Worm (Caenorhabditis elegans): ENCODE measurements around the gene mig-6.

DNA sequence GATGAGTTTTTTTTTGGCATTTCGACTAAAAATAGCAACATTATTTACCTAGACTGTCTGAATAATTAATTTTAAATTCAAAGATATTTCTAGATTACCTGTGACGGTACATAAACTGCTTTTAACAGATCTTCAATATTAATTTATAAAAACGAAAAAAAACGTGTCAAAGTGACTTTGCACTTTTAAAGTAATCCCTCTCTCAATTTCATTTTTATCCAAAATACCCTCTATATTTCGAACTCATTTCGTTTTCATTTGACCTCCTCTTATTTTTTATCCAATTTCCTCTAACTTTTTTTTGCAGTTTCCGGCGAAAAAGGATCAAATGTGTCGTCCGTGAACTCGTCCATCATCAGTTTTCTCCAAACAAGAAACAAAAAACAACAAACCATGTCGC is 48.4 kb downstream of the mig-6 start, which contains the start of gene F40A3.4:
- no peak for TF ChIP-seq egl-27 (tag; optimal IDR thresholded peaks at IDR 0.05)
- TF ChIP-seq ama-1 (optimal IDR thresholded peaks at IDR 0.05), result no peak
- TF ChIP-seq nhr-237 (tag; optimal IDR thresholded peaks at IDR 0.05), result no peak
- no peak for TF ChIP-seq ces-1 (GFP tag; optimal IDR thresholded peaks at IDR 0.05)
- TF ChIP-seq zfp-2 (tag; optimal IDR thresholded peaks at IDR 0.05), result no peak
- no peak for TF ChIP-seq dmd-6 (GFP tag; IDR thresholded peaks at IDR 0.05)
- no peak for TF ChIP-seq nhr-25 (tag; optimal IDR thresholded peaks at IDR 0.05; ENCODE audit: borderline replicate concordance, insufficient read depth)
- no peak for TF ChIP-seq zip-11 (GFP tag; IDR thresholded peaks at IDR 0.05)
- no peak for TF ChIP-seq tag-97 (GFP tag; IDR thresholded peaks at IDR 0.05)
- TF ChIP-seq nhr-77 (tag; optimal IDR thresholded peaks at IDR 0.05), result no peak
- TF ChIP-seq pqm-1 (tag; optimal IDR thresholded peaks at IDR 0.05), result no peak
